Fruit fly (Drosophila melanogaster) whole organism, embryonic: ENCODE data around the gene cindr.
A peak's percentile ranks its signal among the peaks of the same experiment; 100 is the strongest.

Experiments
- Atf6 ChIP-seq: fragments of 200-800 bp; sonication (Bioruptor generic); IDR thresholded peaks from 2 replicates; pipeline ENCODE4 v1.3.6; 2022; ENCODE audit warnings: missing biosample characterization, missing genetic modification characterization
- CG11695 ChIP-seq: fragments of 200-800 bp; sonication (Bioruptor generic); IDR thresholded peaks from 3 replicates; pipeline ENCODE4 v1.3.6; 2022; ENCODE audit warnings: missing biosample characterization, missing genetic modification characterization
- CG12219 ChIP-seq: fragments of 200-800 bp; sonication (Bioruptor generic); optimal IDR thresholded peaks from 3 replicates; lab custom pipeline; 2018; ENCODE audit warnings: missing biosample characterization, mild to moderate bottlenecking, missing genetic modification characterization
- CG12236 ChIP-seq: fragments of 200-800 bp; sonication (Bioruptor generic); optimal IDR thresholded peaks from 2 replicates; lab custom pipeline; 2016; ENCODE audit warnings: missing biosample characterization, missing genetic modification characterization
- CG13624 ChIP-seq: fragments of 200-800 bp; sonication (Bioruptor generic); optimal IDR thresholded peaks from 2 replicates; lab custom pipeline; 2016; ENCODE audit warnings: missing biosample characterization, missing genetic modification characterization
- CG17328 ChIP-seq: fragments of 200-800 bp; sonication (Bioruptor generic); IDR thresholded peaks from 2 replicates; pipeline ENCODE4 v1.3.6; 2022; ENCODE audit warnings: missing biosample characterization, missing genetic modification characterization
- CG17359 ChIP-seq: fragments of 200-800 bp; sonication (Bioruptor generic); optimal IDR thresholded peaks from 3 replicates; lab custom pipeline; 2018; ENCODE audit warnings: missing biosample characterization, mild to moderate bottlenecking, missing genetic modification characterization, moderate library complexity
- CG4328 ChIP-seq: fragments of 200-800 bp; sonication (Bioruptor generic); optimal IDR thresholded peaks from 3 replicates; lab custom pipeline; 2017; ENCODE audit warnings: missing biosample characterization, missing genetic modification reagents, missing genetic modification characterization
- CG4854 ChIP-seq: fragments of 200-800 bp; sonication (Bioruptor generic); optimal IDR thresholded peaks from 2 replicates; lab custom pipeline; 2016; ENCODE audit warnings: missing biosample characterization, missing genetic modification characterization, inconsistent platforms
- CG5245 ChIP-seq: fragments of 200-800 bp; sonication (Bioruptor generic); optimal IDR thresholded peaks from 3 replicates; lab custom pipeline; 2016; ENCODE audit warnings: missing biosample characterization, missing genetic modification characterization
- CG6689 ChIP-seq: fragments of 200-800 bp; sonication (Bioruptor generic); IDR thresholded peaks from 2 replicates; pipeline ENCODE4 v1.3.6; 2022; ENCODE audit warnings: missing biosample characterization, missing genetic modification characterization
- CG6813 ChIP-seq: fragments of 200-800 bp; sonication (Bioruptor generic); optimal IDR thresholded peaks from 2 replicates; lab custom pipeline; 2017; ENCODE audit warnings: missing biosample characterization, missing genetic modification characterization, mild to moderate bottlenecking, moderate library complexity, missing genetic modification reagents
- CG7372 ChIP-seq: fragments of 200-800 bp; sonication (Bioruptor generic); IDR thresholded peaks from 2 replicates; pipeline ENCODE4 v1.3.6; 2022; ENCODE audit warnings: missing biosample characterization, missing genetic modification characterization
- CG7987 ChIP-seq: fragments of 200-800 bp; sonication (Bioruptor generic); optimal IDR thresholded peaks from 2 replicates; lab custom pipeline; 2018; ENCODE audit warnings: missing biosample characterization, mild to moderate bottlenecking, missing genetic modification characterization, moderate library complexity
- CG8290 ChIP-seq, 3 experiments: fragments of 200-800 bp; sonication (Bioruptor generic); optimal IDR thresholded peaks; 2 replicates each; lab custom pipeline; 2016 to 2019; ENCODE audit warnings: missing biosample characterization in 3 of 3, missing genetic modification characterization in 3 of 3, mild to moderate bottlenecking in 2 of 3, moderate library complexity in 1 of 3
- CG9932 ChIP-seq: fragments of 200-800 bp; sonication (Bioruptor generic); IDR thresholded peaks from 2 replicates; pipeline ENCODE4 v1.3.6; 2022; ENCODE audit warnings: missing biosample characterization, missing genetic modification characterization
- CrebB ChIP-seq: fragments of 200-800 bp; sonication (Bioruptor generic); optimal IDR thresholded peaks from 3 replicates; lab custom pipeline; 2018; ENCODE audit warnings: missing biosample characterization, mild to moderate bottlenecking, missing genetic modification characterization
- Doc2 ChIP-seq: fragments of 200-800 bp; sonication (Bioruptor generic); IDR thresholded peaks from 2 replicates; pipeline ENCODE4 v1.3.6; 2022; ENCODE audit warnings: missing biosample characterization, missing genetic modification characterization
- Fer3 ChIP-seq: fragments of 200-800 bp; sonication (Bioruptor generic); optimal IDR thresholded peaks from 2 replicates; lab custom pipeline; 2018; ENCODE audit warnings: missing biosample characterization, mild to moderate bottlenecking, missing genetic modification characterization, moderate library complexity
- Hmr ChIP-seq: fragments of 200-800 bp; sonication (Bioruptor generic); optimal IDR thresholded peaks from 3 replicates; lab custom pipeline; 2017; ENCODE audit warnings: mild to moderate bottlenecking, missing biosample characterization, missing genetic modification reagents, missing genetic modification characterization
- MESR4 ChIP-seq: fragments of 200-800 bp; sonication (Bioruptor generic); optimal IDR thresholded peaks from 2 replicates; lab custom pipeline; 2018; ENCODE audit warnings: missing biosample characterization, mild to moderate bottlenecking, missing genetic modification characterization, moderate library complexity
- Med ChIP-seq: fragments of 200-800 bp; sonication (Bioruptor generic); peaks from one replicate; lab custom pipeline; 2016; ENCODE audit warnings: missing biosample characterization, missing genetic modification characterization, mild to moderate bottlenecking, inconsistent platforms, moderate library complexity
- Myb ChIP-seq: fragments of 200-800 bp; sonication (Bioruptor generic); optimal IDR thresholded peaks from 2 replicates; lab custom pipeline; 2016; ENCODE audit warnings: missing biosample characterization, missing genetic modification characterization
- NFAT ChIP-seq: fragments of 200-800 bp; sonication (Bioruptor generic); IDR thresholded peaks from 2 replicates; pipeline ENCODE4 v1.3.6; 2022; ENCODE audit warnings: missing biosample characterization, missing genetic modification characterization
- PHDP ChIP-seq: fragments of 200-800 bp; sonication (Bioruptor generic); optimal IDR thresholded peaks from 3 replicates; lab custom pipeline; 2018; ENCODE audit warnings: missing biosample characterization, mild to moderate bottlenecking, missing genetic modification characterization, moderate library complexity
- ara ChIP-seq: fragments of 200-800 bp; sonication (Bioruptor generic); IDR thresholded peaks from 2 replicates; pipeline ENCODE4 v1.3.6; 2022; ENCODE audit warnings: missing biosample characterization, missing genetic modification characterization
- dmrt11E ChIP-seq: fragments of 200-800 bp; sonication (Bioruptor generic); optimal IDR thresholded peaks from 3 replicates; lab custom pipeline; 2018; ENCODE audit warnings: missing biosample characterization, mild to moderate bottlenecking, missing genetic modification characterization, moderate library complexity
- emc ChIP-seq: fragments of 200-800 bp; sonication (Bioruptor generic); optimal IDR thresholded peaks from 2 replicates; lab custom pipeline; 2016; ENCODE audit warnings: missing biosample characterization, missing genetic modification characterization
- eve ChIP-seq, 2 experiments: fragments of >200 bp; optimal IDR thresholded peaks; 2 replicates each; lab custom pipeline; 2017; ENCODE audit warnings: missing biosample characterization in 2 of 2, missing genetic modification characterization in 2 of 2
- gsb ChIP-seq: fragments of 200-800 bp; sonication (Bioruptor generic); IDR thresholded peaks from 2 replicates; pipeline ENCODE4 v1.3.6; 2022; ENCODE audit warnings: missing biosample characterization, missing genetic modification characterization
- her ChIP-seq: fragments of 200-800 bp; sonication (Bioruptor generic); optimal IDR thresholded peaks from 2 replicates; lab custom pipeline; 2016; ENCODE audit warnings: missing biosample characterization, missing genetic modification characterization
- lab ChIP-seq: fragments of 200-800 bp; sonication (Bioruptor generic); optimal IDR thresholded peaks from 3 replicates; lab custom pipeline; 2017; ENCODE audit warnings: missing biosample characterization, missing genetic modification characterization, mild to moderate bottlenecking, moderate library complexity, missing genetic modification reagents
- mam ChIP-seq: fragments of 200-800 bp; sonication (Bioruptor generic); optimal IDR thresholded peaks from 3 replicates; lab custom pipeline; 2016; ENCODE audit warnings: missing biosample characterization, missing genetic modification characterization
- mirr ChIP-seq: fragments of 200-800 bp; sonication (Bioruptor generic); optimal IDR thresholded peaks from 3 replicates; lab custom pipeline; 2018; ENCODE audit warnings: missing biosample characterization, mild to moderate bottlenecking, missing genetic modification characterization
- pita ChIP-seq: fragments of 200-800 bp; sonication (Bioruptor generic); optimal IDR thresholded peaks from 2 replicates; lab custom pipeline; 2017; ENCODE audit warnings: missing biosample characterization, mild to moderate bottlenecking, missing genetic modification characterization
- scrt ChIP-seq: fragments of 200-800 bp; sonication (Bioruptor generic); optimal IDR thresholded peaks from 2 replicates; lab custom pipeline; 2018; ENCODE audit warnings: missing biosample characterization, mild to moderate bottlenecking, missing genetic modification characterization, moderate library complexity
- seq ChIP-seq: fragments of 200-800 bp; sonication (Bioruptor generic); IDR thresholded peaks from 2 replicates; pipeline ENCODE4 v1.3.6; 2022; ENCODE audit warnings: missing biosample characterization, missing genetic modification characterization
- shn ChIP-seq: fragments of 200-800 bp; sonication (Bioruptor generic); optimal IDR thresholded peaks from 3 replicates; lab custom pipeline; 2016; ENCODE audit warnings: missing biosample characterization, missing genetic modification characterization
- sob ChIP-seq: fragments of 200-800 bp; sonication (Bioruptor generic); IDR thresholded peaks from 2 replicates; pipeline ENCODE4 v1.3.6; 2022; ENCODE audit warnings: missing biosample characterization, missing genetic modification characterization
- tio ChIP-seq: fragments of 200-800 bp; sonication (Bioruptor generic); optimal IDR thresholded peaks from 2 replicates; lab custom pipeline; 2017; ENCODE audit warnings: missing biosample characterization, missing genetic modification characterization, inconsistent platforms
- wek ChIP-seq: fragments of 200-800 bp; sonication (Bioruptor generic); optimal IDR thresholded peaks from 3 replicates; lab custom pipeline; 2018; ENCODE audit warnings: missing biosample characterization, mild to moderate bottlenecking, missing genetic modification characterization, moderate library complexity

The cindr gene

dm6 chr3R:30802779-30803178 lies 5.6 kb upstream of the cindr start (continued):
- TF ChIP-seq seq (GFP tag; lab: Robert Waterston, UW) (peak; percentile 75; the same call in 1 of the 2 replicates), CG8290 (GFP tag; optimal IDR thresholded peaks at IDR 0.05; lab: Kevin White, UChicago) (no peak), CG8290 (tag; optimal IDR thresholded peaks at IDR 0.05; lab: Kevin White, UChicago) (peak in 1 of 2 experiments; percentile 80), Atf6 (peak; percentile 39; the same call in 1 of the 2 replicates), CG4854 (GFP tag; lab: Kevin White, UChicago) (peak; percentile 2), gsb (peak; percentile 20; the same call in 1 of the 2 replicates), NFAT (GFP tag; lab: Robert Waterston, UW) (0 out of 2 replicates have a peak, but pooled peaks have one; percentile 27), Doc2 (no peak), eve (GFP tag; optimal IDR thresholded peaks at IDR 0.05; lab: Kevin White, UChicago) (peak in 1 of 2 experiments; percentile 79), CG11695 (GFP tag; lab: Robert Waterston, UW) (0 out of 3 replicates have a peak, but pooled peaks have one; percentile 18), CrebB (peak; percentile 41), dmrt11E (tag; lab: Kevin White, UChicago) (no peak), CG5245 (GFP tag; lab: Kevin White, UChicago) (no peak), Med (GFP tag; lab: Kevin White, UChicago) (peak; percentile 78), CG7987 (peak; percentile 34), emc (no peak), CG4328 (GFP tag; lab: Kevin White, UChicago) (no peak), Myb (GFP tag; lab: Kevin White, UChicago) (no peak), sob (GFP tag; lab: Robert Waterston, UW) (peak; percentile 71), PHDP (peak; percentile 38), CG17359 (tag; lab: Kevin White, UChicago) (peak; percentile 43), MESR4 (GFP tag; lab: Kevin White, UChicago) (no peak), mam (GFP tag; lab: Kevin White, UChicago) (peak; percentile 32), shn (GFP tag; lab: Kevin White, UChicago) (no peak), lab (peak; percentile 45), her (GFP tag; lab: Kevin White, UChicago) (peak; percentile 30), CG12219 (GFP tag; lab: Kevin White, UChicago) (peak; percentile 28), CG9932 (GFP tag; lab: Robert Waterston, UW) (peak; percentile 61), scrt (GFP tag; lab: Kevin White, UChicago) (peak; percentile 7), Fer3 (peak; percentile 45), pita (no peak), CG12236 (GFP tag; lab: Kevin White, UChicago) (peak; percentile 51), tio (GFP tag; lab: Kevin White, UChicago) (peak; percentile 41), CG6689 (GFP tag; lab: Robert Waterston, UW) (no peak), CG7372 (0 out of 2 replicates have a peak, but pooled peaks have one; percentile 12), CG6813 (GFP tag; lab: Kevin White, UChicago) (peak; percentile 33), CG17328 (no peak), ara (GFP tag; lab: Robert Waterston, UW) (0 out of 2 replicates have a peak, but pooled peaks have one; percentile 20), CG13624 (no peak), wek (GFP tag; lab: Kevin White, UChicago) (peak; percentile 39), Hmr (GFP tag; lab: Kevin White, UChicago) (peak; percentile 41), mirr (GFP tag; lab: Kevin White, UChicago) (peak; percentile 17)
- TF ChIP-seq, all 482 proteins: peak for 102
